Fruit fly (Drosophila melanogaster) whole organism, embryonic: ENCODE data around the gene CG3339.

Source experiments
- Aef1 ChIP-seq: fragments of 200-800 bp; sonication (Bioruptor generic); IDR thresholded peaks from 3 replicates; pipeline ENCODE4 v1.3.6; 2022; ENCODE audit warnings: missing biosample characterization, missing genetic modification characterization
- Bteb2 ChIP-seq: fragments of 200-800 bp; sonication (Bioruptor generic); optimal IDR thresholded peaks from 2 replicates; lab custom pipeline; 2016; ENCODE audit warnings: missing biosample characterization, missing genetic modification characterization
- CG13424 ChIP-seq: fragments of 200-800 bp; sonication (Bioruptor generic); optimal IDR thresholded peaks from 2 replicates; lab custom pipeline; 2019; ENCODE audit warnings: missing biosample characterization, mild to moderate bottlenecking, missing genetic modification characterization, moderate library complexity
- CG17186 ChIP-seq: fragments of 200-800 bp; sonication (Bioruptor generic); optimal IDR thresholded peaks from 3 replicates; lab custom pipeline; 2017; ENCODE audit warnings: missing biosample characterization, missing genetic modification reagents, missing genetic modification characterization
- CG17361 ChIP-seq: fragments of 200-800 bp; sonication (Bioruptor generic); IDR thresholded peaks from 3 replicates; pipeline ENCODE4 v1.3.6; 2022; ENCODE audit warnings: missing biosample characterization, missing genetic modification characterization
- CG2129 ChIP-seq: fragments of 200-800 bp; sonication (Bioruptor generic); IDR thresholded peaks from 2 replicates; pipeline ENCODE4 v1.3.6; 2022; ENCODE audit warnings: missing biosample characterization, missing genetic modification characterization; ENCODE audit not compliant: partially characterized antibody
- CG30403 ChIP-seq: fragments of 200-800 bp; sonication (Bioruptor generic); optimal IDR thresholded peaks from 3 replicates; lab custom pipeline; 2016; ENCODE audit warnings: missing biosample characterization, missing genetic modification characterization
- CG3065 ChIP-seq: fragments of 200-800 bp; sonication (Bioruptor generic); optimal IDR thresholded peaks from 2 replicates; lab custom pipeline; 2016; ENCODE audit warnings: missing biosample characterization, missing genetic modification characterization
- CG31441 ChIP-seq: fragments of 200-800 bp; sonication (Bioruptor generic); IDR thresholded peaks from 2 replicates; pipeline ENCODE4 v1.3.6; 2022; ENCODE audit warnings: missing biosample characterization, missing genetic modification characterization
- CG3163 ChIP-seq: fragments of 200-800 bp; sonication (Bioruptor generic); optimal IDR thresholded peaks from 3 replicates; lab custom pipeline; 2016; ENCODE audit warnings: missing biosample characterization, missing genetic modification characterization
- CG33557 ChIP-seq: fragments of 200-800 bp; sonication (Bioruptor generic); optimal IDR thresholded peaks from 2 replicates; lab custom pipeline; 2019; ENCODE audit warnings: missing biosample characterization, mild to moderate bottlenecking, missing genetic modification characterization, moderate library complexity
- CG3726 ChIP-seq: fragments of 200-800 bp; sonication (Bioruptor generic); IDR thresholded peaks from 3 replicates; pipeline ENCODE4, ENCODE4 v1.3.6; 2022; ENCODE audit warnings: missing biosample characterization, missing genetic modification characterization
- CG3838 ChIP-seq: fragments of 200-800 bp; sonication (Bioruptor generic); optimal IDR thresholded peaks from 3 replicates; lab custom pipeline; 2016; ENCODE audit warnings: missing biosample characterization, missing genetic modification characterization
- CG6654 ChIP-seq: fragments of 200-800 bp; sonication (Bioruptor generic); optimal IDR thresholded peaks from 2 replicates; lab custom pipeline; 2017; ENCODE audit warnings: missing biosample characterization, mild to moderate bottlenecking, missing genetic modification characterization
- CG6791 ChIP-seq: fragments of 200-800 bp; sonication (Bioruptor generic); IDR thresholded peaks from 3 replicates; pipeline ENCODE4 v1.3.6; 2022; ENCODE audit warnings: missing biosample characterization, missing genetic modification characterization; ENCODE audit not compliant: partially characterized antibody
- CG8290 ChIP-seq, 3 experiments: fragments of 200-800 bp; sonication (Bioruptor generic); optimal IDR thresholded peaks; 2 replicates each; lab custom pipeline; 2016 to 2019; ENCODE audit warnings: missing biosample characterization in 3 of 3, missing genetic modification characterization in 3 of 3, mild to moderate bottlenecking in 2 of 3, moderate library complexity in 1 of 3
- HLH3B ChIP-seq: fragments of 200-800 bp; sonication (Bioruptor generic); IDR thresholded peaks from 2 replicates; pipeline ENCODE4 v1.3.6; 2022; ENCODE audit warnings: missing biosample characterization, missing genetic modification characterization
- Hmr ChIP-seq: fragments of 200-800 bp; sonication (Bioruptor generic); optimal IDR thresholded peaks from 3 replicates; lab custom pipeline; 2017; ENCODE audit warnings: mild to moderate bottlenecking, missing biosample characterization, missing genetic modification reagents, missing genetic modification characterization
- Lpt ChIP-seq: fragments of >200 bp; optimal IDR thresholded peaks from 2 replicates; lab custom pipeline; 2018; ENCODE audit warnings: missing biosample characterization, missing genetic modification characterization
- MBD-R2 ChIP-seq: fragments of 200-800 bp; sonication (Bioruptor generic); IDR thresholded peaks from 2 replicates; pipeline ENCODE4 v1.3.6; 2022; ENCODE audit warnings: missing biosample characterization, missing genetic modification characterization
- MESR4 ChIP-seq: fragments of 200-800 bp; sonication (Bioruptor generic); optimal IDR thresholded peaks from 2 replicates; lab custom pipeline; 2018; ENCODE audit warnings: missing biosample characterization, mild to moderate bottlenecking, missing genetic modification characterization, moderate library complexity
- NfI ChIP-seq: fragments of 200-800 bp; sonication (Bioruptor generic); optimal IDR thresholded peaks from 3 replicates; lab custom pipeline; 2018; ENCODE audit warnings: missing biosample characterization, mild to moderate bottlenecking, missing genetic modification characterization, moderate library complexity
- Optix ChIP-seq: fragments of 200-800 bp; sonication (Bioruptor generic); IDR thresholded peaks from 3 replicates; pipeline ENCODE4 v1.3.6; 2022; ENCODE audit warnings: missing biosample characterization, missing genetic modification characterization
- abd-A ChIP-seq: fragments of 200-800 bp; sonication (Bioruptor generic); optimal IDR thresholded peaks from 3 replicates; lab custom pipeline; 2019; ENCODE audit warnings: missing biosample characterization, mild to moderate bottlenecking, missing genetic modification characterization, moderate library complexity
- amos ChIP-seq: fragments of 200-800 bp; sonication (Bioruptor generic); IDR thresholded peaks from 2 replicates; pipeline ENCODE4 v1.3.6; 2022; ENCODE audit warnings: missing biosample characterization, missing genetic modification characterization; ENCODE audit not compliant: partially characterized antibody
- ash1 ChIP-seq: fragments of 200-800 bp; sonication (Bioruptor generic); optimal IDR thresholded peaks from 2 replicates; lab custom pipeline; 2018; ENCODE audit warnings: missing biosample characterization, mild to moderate bottlenecking, missing genetic modification characterization
- ci ChIP-seq: fragments of 200-800 bp; sonication (Bioruptor generic); IDR thresholded peaks from 3 replicates; pipeline ENCODE4 v1.3.6; 2022; ENCODE audit warnings: missing biosample characterization, missing genetic modification characterization
- crp ChIP-seq, 2 experiments: fragments of 200-800 bp; sonication (Bioruptor generic); optimal IDR thresholded peaks; 2 replicates in 1 of 2; 3 replicates in 1 of 2; lab custom pipeline; 2017; ENCODE audit warnings: missing biosample characterization in 2 of 2, missing genetic modification characterization in 2 of 2, mild to moderate bottlenecking in 1 of 2, moderate library complexity in 1 of 2
- da ChIP-seq: fragments of 200-800 bp; sonication (Bioruptor generic); optimal IDR thresholded peaks from 2 replicates; lab custom pipeline; 2016; ENCODE audit warnings: missing biosample characterization, missing genetic modification characterization
- dmrt11E ChIP-seq: fragments of 200-800 bp; sonication (Bioruptor generic); optimal IDR thresholded peaks from 3 replicates; lab custom pipeline; 2018; ENCODE audit warnings: missing biosample characterization, mild to moderate bottlenecking, missing genetic modification characterization, moderate library complexity
- exex ChIP-seq: fragments of 200-800 bp; sonication (Bioruptor generic); optimal IDR thresholded peaks from 4 replicates; lab custom pipeline; 2018; ENCODE audit warnings: missing biosample characterization, mild to moderate bottlenecking, missing genetic modification characterization, moderate library complexity
- gcm ChIP-seq: fragments of 200-800 bp; sonication (Bioruptor generic); optimal IDR thresholded peaks from 2 replicates; lab custom pipeline; 2019; ENCODE audit warnings: missing biosample characterization, mild to moderate bottlenecking, missing genetic modification characterization, moderate library complexity
- grn ChIP-seq: fragments of 200-800 bp; sonication (Bioruptor generic); optimal IDR thresholded peaks from 3 replicates; lab custom pipeline; 2017; ENCODE audit warnings: missing biosample characterization, missing genetic modification characterization
- gsb ChIP-seq: fragments of 200-800 bp; sonication (Bioruptor generic); IDR thresholded peaks from 2 replicates; pipeline ENCODE4 v1.3.6; 2022; ENCODE audit warnings: missing biosample characterization, missing genetic modification characterization
- jigr1 ChIP-seq: fragments of 200-800 bp; sonication (Bioruptor generic); IDR thresholded peaks from 3 replicates; pipeline ENCODE4 v1.3.6; 2022; ENCODE audit warnings: missing biosample characterization, missing genetic modification characterization
- lov ChIP-seq, 2 experiments: fragments of 200-800 bp in 1 of 2; fragments of >200 bp in 1 of 2; sonication (Bioruptor generic) in 1 of 2; IDR thresholded peaks in 1 of 2; optimal IDR thresholded peaks in 1 of 2; 2 replicates in 1 of 2; 3 replicates in 1 of 2; pipeline versions ENCODE4 v1.3.6 to Lab custom; 2017 to 2022; ENCODE audit warnings: missing biosample characterization in 1 of 2, missing genetic modification characterization in 1 of 2
- mirr ChIP-seq: fragments of 200-800 bp; sonication (Bioruptor generic); optimal IDR thresholded peaks from 3 replicates; lab custom pipeline; 2018; ENCODE audit warnings: missing biosample characterization, mild to moderate bottlenecking, missing genetic modification characterization
- nau ChIP-seq: fragments of 200-800 bp; sonication (Bioruptor generic); optimal IDR thresholded peaks from 3 replicates; lab custom pipeline; 2017; ENCODE audit warnings: missing biosample characterization, mild to moderate bottlenecking, missing genetic modification characterization, missing genetic modification reagents
- nom ChIP-seq: fragments of 200-800 bp; sonication (Bioruptor generic); optimal IDR thresholded peaks from 2 replicates; lab custom pipeline; 2017; ENCODE audit warnings: missing biosample characterization, missing genetic modification characterization, mild to moderate bottlenecking, moderate library complexity, missing genetic modification reagents
- row ChIP-seq: fragments of 200-800 bp; sonication (Bioruptor generic); IDR thresholded peaks from 3 replicates; pipeline ENCODE4 v1.3.6; 2022; ENCODE audit warnings: missing biosample characterization, missing genetic modification characterization
- salm ChIP-seq: fragments of 200-800 bp; sonication (Bioruptor generic); optimal IDR thresholded peaks from 2 replicates; lab custom pipeline; 2018; ENCODE audit warnings: missing biosample characterization, mild to moderate bottlenecking, missing genetic modification characterization
- sens ChIP-seq: fragments of 200-800 bp; sonication (Bioruptor generic); peaks from one replicate; lab custom pipeline; 2016; ENCODE audit warnings: missing biosample characterization, missing genetic modification characterization
- sisA ChIP-seq: fragments of 200-800 bp; sonication (Bioruptor generic); IDR thresholded peaks from 2 replicates; pipeline ENCODE4 v1.3.6; 2022; ENCODE audit warnings: missing biosample characterization, missing genetic modification characterization
- slou ChIP-seq: fragments of 200-800 bp; sonication (Bioruptor generic); optimal IDR thresholded peaks from 3 replicates; lab custom pipeline; 2016; ENCODE audit warnings: missing biosample characterization, missing genetic modification characterization
- sug ChIP-seq: fragments of 200-800 bp; optimal IDR thresholded peaks from 2 replicates; lab custom pipeline; 2019; ENCODE audit warnings: missing biosample characterization, mild to moderate bottlenecking, missing genetic modification characterization, moderate library complexity
- trem ChIP-seq: fragments of 200-800 bp; optimal IDR thresholded peaks from 3 replicates; lab custom pipeline; 2019; ENCODE audit warnings: missing biosample characterization, mild to moderate bottlenecking, missing genetic modification characterization, moderate library complexity
- zen ChIP-seq: fragments of 200-800 bp; sonication (Bioruptor generic); optimal IDR thresholded peaks from 3 replicates; lab custom pipeline; 2018; ENCODE audit warnings: missing biosample characterization, mild to moderate bottlenecking, missing genetic modification characterization, moderate library complexity

Gene CG3339

dm6 chr3R:27288202-27289135, 33.7 kb downstream of the CG3339 start, which contains the start of the genes bigmax and Hmu (continued):
- TF ChIP-seq gsb (GFP tag; lab: Robert Waterston, UW) (0 out of 2 replicates have a peak, but pooled peaks have one; percentile 48), CG2129 (peak; percentile 87), CG6654 (GFP tag; lab: Kevin White, UChicago) (no peak), CG17186 (peak; percentile 64), mirr (GFP tag; lab: Kevin White, UChicago) (peak; percentile 92), nom (GFP tag; lab: Kevin White, UChicago) (peak; percentile 13), da (peak; percentile 56), CG6791 (peak; percentile 84; the same call in 2 of the 3 replicates), Aef1 (GFP tag; lab: Robert Waterston, UW) (peak; percentile 80), MESR4 (GFP tag; lab: Kevin White, UChicago) (peak; percentile 89), crp (GFP tag; optimal IDR thresholded peaks at IDR 0.05; lab: Kevin White, UChicago) (peak in 1 of 2 experiments; percentile 60), slou (GFP tag; lab: Kevin White, UChicago) (peak; percentile 63), CG17361 (GFP tag; lab: Robert Waterston, UW) (peak; percentile 86), CG31441 (GFP tag; lab: Robert Waterston, UW) (peak; percentile 67), Optix (GFP tag; lab: Robert Waterston, UW) (peak; percentile 74; the same call in 2 of the 3 replicates), sisA (peak; percentile 83), abd-A (peak; percentile 44), CG3838 (peak; percentile 69), lov (optimal IDR thresholded peaks at IDR 0.05; lab: Kevin White, UChicago) (no peak), lov (GFP tag; IDR thresholded peaks at IDR 0.05; lab: Robert Waterston, UW) (no peak), CG3065 (GFP tag; lab: Kevin White, UChicago) (peak; percentile 20), HLH3B (peak; percentile 80), CG3163 (GFP tag; lab: Kevin White, UChicago) (peak; percentile 76), ci (peak; percentile 92), CG3726 (GFP tag; lab: Robert Waterston, UW) (peak; percentile 65; the same call in 2 of the 3 replicates), Hmr (GFP tag; lab: Kevin White, UChicago) (peak; percentile 90)
- TF ChIP-seq, all 482 proteins: peak for 416

dm6 chr3R:27283645-27284044, 38.5 kb downstream of the CG3339 start, which contains the start of gene CG3368:
Gene CG3368, plus strand, starts transcription at chr3R:27283780.
- no peak for TF ChIP-seq jigr1 (GFP tag; lab: Robert Waterston, UW)
- TF ChIP-seq CG13424 (tag; lab: Kevin White, UChicago), result no peak
- TF ChIP-seq nau (GFP tag; lab: Kevin White, UChicago), result no peak
- TF ChIP-seq salm, result no peak
- TF ChIP-seq MBD-R2 (GFP tag; lab: Robert Waterston, UW), result peak; percentile 84
- TF ChIP-seq exex (tag; lab: Kevin White, UChicago), result peak; percentile 20
- TF ChIP-seq gcm (GFP tag; lab: Kevin White, UChicago), result no peak
- TF ChIP-seq CG30403, result no peak
- no peak for TF ChIP-seq Bteb2 (GFP tag; lab: Kevin White, UChicago)
- no peak for TF ChIP-seq CG8290 (GFP tag; optimal IDR thresholded peaks at IDR 0.05; lab: Kevin White, UChicago)
- peak in 1 of 2 experiments; percentile 32 for TF ChIP-seq CG8290 (tag; optimal IDR thresholded peaks at IDR 0.05; lab: Kevin White, UChicago)
- no peak for TF ChIP-seq CG33557 (GFP tag; lab: Kevin White, UChicago)
- TF ChIP-seq trem, result peak; percentile 24
- no peak for TF ChIP-seq zen (tag; lab: Kevin White, UChicago)
- peak; percentile 57; the same call in 1 of the 2 replicates for TF ChIP-seq amos (GFP tag; lab: Robert Waterston, UW)
- no peak for TF ChIP-seq Lpt (GFP tag; lab: Kevin White, UChicago)
- TF ChIP-seq ash1 (GFP tag; lab: Kevin White, UChicago), result no peak
- no peak for TF ChIP-seq CG31441 (GFP tag; lab: Robert Waterston, UW)
- peak; percentile 16; the same call in 1 of the 3 replicates for TF ChIP-seq row (GFP tag; lab: Robert Waterston, UW)
- TF ChIP-seq dmrt11E (tag; lab: Kevin White, UChicago), result no peak
- TF ChIP-seq NfI, result no peak
- no peak for TF ChIP-seq grn
- peak; percentile 73 for TF ChIP-seq CG6791
- peak; percentile 49 for TF ChIP-seq sens (GFP tag; lab: Kevin White, UChicago)
- TF ChIP-seq sug (tag; lab: Kevin White, UChicago), result peak; percentile 13
